Worm (Caenorhabditis elegans) whole organism, early embryonic: ENCODE measurements around the gene npr-9.

ENCODE experiments used
- B0310.2 ChIP-seq: sonication (generic microtip); optimal IDR thresholded peaks from 2 replicates; lab custom pipeline; 2016; ENCODE audit warnings: mild to moderate bottlenecking, missing genetic modification characterization, missing compliant biosample characterization
- F13C5.2 ChIP-seq: sonication (generic microtip); optimal IDR thresholded peaks from 2 replicates; lab custom pipeline; 2017; ENCODE audit warnings: mild to moderate bottlenecking, missing genetic modification characterization, inconsistent platforms, missing compliant biosample characterization
- aly-1 ChIP-seq: sonication (generic microtip); optimal IDR thresholded peaks from 2 replicates; lab custom pipeline; 2016; ENCODE audit warnings: missing genetic modification characterization, missing compliant biosample characterization
- ama-1 ChIP-seq: fragments of 150-350 bp; optimal IDR thresholded peaks from 2 replicates; lab custom pipeline; 2014
- ceh-13 ChIP-seq: fragments of 200-800 bp; sonication (Bioruptor generic); optimal IDR thresholded peaks from 2 replicates; lab custom pipeline; 2018; ENCODE audit warnings: mild to moderate bottlenecking, missing genetic modification characterization, missing compliant biosample characterization
- flt-1 ChIP-seq: fragments of 200-800 bp; sonication (Bioruptor generic); IDR thresholded peaks from 2 replicates; pipeline ENCODE4 v1.3.6; 2022; ENCODE audit warnings: missing genetic modification characterization, missing compliant biosample characterization
- pes-1 ChIP-seq: fragments of 200-800 bp; sonication (Bioruptor generic); IDR thresholded peaks from 2 replicates; pipeline ENCODE4 v1.3.6; 2022; ENCODE audit warnings: missing genetic modification reagents, missing genetic modification characterization, missing compliant biosample characterization
- scrt-1 ChIP-seq: fragments of 200-800 bp; sonication (Bioruptor generic); IDR thresholded peaks from 2 replicates; pipeline ENCODE4 v1.3.6; 2022; ENCODE audit warnings: missing genetic modification characterization, missing compliant biosample characterization
- sea-1 ChIP-seq: fragments of 200-800 bp; sonication (Bioruptor generic); conservative IDR thresholded peaks from 2 replicates; pipeline ENCODE4 v1.3.6; 2022; ENCODE audit warnings: missing genetic modification characterization, missing compliant biosample characterization
- tbx-11 ChIP-seq: fragments of 200-800 bp; sonication (Bioruptor generic); IDR thresholded peaks from 2 replicates; pipeline ENCODE4 v1.3.6; 2022; ENCODE audit warnings: missing genetic modification characterization, missing compliant biosample characterization

ce11 chrX:11337783-11338182, 8.3 kb downstream of the npr-9 start, which contains the start of gene gcy-9:
- TF ChIP-seq aly-1 (tag; lab: Kevin White, UChicago) (no peak), flt-1 (GFP tag; lab: Robert Waterston, UW) (no peak), F13C5.2 (no peak), ceh-13 (GFP tag; lab: Kevin White, UChicago) (no peak), ama-1 (lab: Kevin White, UChicago) (no peak), B0310.2 (tag; lab: Kevin White, UChicago) (no peak), sea-1 (GFP tag; lab: Robert Waterston, UW) (no peak), tbx-11 (GFP tag; lab: Robert Waterston, UW) (no peak), pes-1 (GFP tag; lab: Robert Waterston, UW) (no peak), scrt-1 (no peak)
